Fruit fly (Drosophila melanogaster) whole organism, prepupa: ENCODE results near the gene Tep1.
A peak's percentile ranks its signal among the peaks of the same experiment; 100 is the strongest.

ENCODE experiments used
- Blimp-1 ChIP-seq: fragments of 200-800 bp; sonication (Bioruptor generic); optimal IDR thresholded peaks from 3 replicates; lab custom pipeline; 2017; ENCODE audit warnings: missing biosample characterization, missing genetic modification characterization, mild to moderate bottlenecking, moderate library complexity, missing genetic modification reagents
- CG10669 ChIP-seq: fragments of 200-800 bp; sonication (Bioruptor generic); optimal IDR thresholded peaks from 3 replicates; lab custom pipeline; 2018; ENCODE audit warnings: missing biosample characterization, mild to moderate bottlenecking, missing genetic modification characterization, moderate library complexity
- CG11902 ChIP-seq: fragments of 200-800 bp; sonication (Bioruptor generic); optimal IDR thresholded peaks from 3 replicates; lab custom pipeline; 2016; ENCODE audit warnings: missing biosample characterization, missing genetic modification characterization
- CG15336 ChIP-seq: fragments of 200-800 bp; sonication (Bioruptor generic); IDR thresholded peaks from 2 replicates; pipeline ENCODE4 v1.3.6; 2022; ENCODE audit warnings: missing biosample characterization, missing genetic modification characterization
- CG1621 ChIP-seq: fragments of 200-800 bp; sonication (Bioruptor generic); optimal IDR thresholded peaks from 3 replicates; lab custom pipeline; 2018; ENCODE audit warnings: missing biosample characterization, mild to moderate bottlenecking, missing genetic modification characterization
- CG16779 ChIP-seq: fragments of 200-800 bp; sonication (Bioruptor generic); optimal IDR thresholded peaks from 3 replicates; lab custom pipeline; 2017; ENCODE audit warnings: missing biosample characterization, mild to moderate bottlenecking, missing genetic modification characterization
- CG3032 ChIP-seq: fragments of 200-800 bp; optimal IDR thresholded peaks from 2 replicates; lab custom pipeline; 2019; ENCODE audit warnings: missing biosample characterization, mild to moderate bottlenecking, missing genetic modification characterization, moderate library complexity
- CG31627 ChIP-seq: fragments of 200-800 bp; sonication (Bioruptor generic); optimal IDR thresholded peaks from 3 replicates; lab custom pipeline; 2016; ENCODE audit warnings: missing biosample characterization, missing genetic modification characterization
- CG32006 ChIP-seq: fragments of 200-800 bp; sonication (Bioruptor generic); optimal IDR thresholded peaks from 3 replicates; lab custom pipeline; 2017; ENCODE audit warnings: missing biosample characterization, mild to moderate bottlenecking, missing genetic modification characterization
- CG34406 ChIP-seq: fragments of 200-800 bp; sonication (Bioruptor generic); optimal IDR thresholded peaks from 3 replicates; lab custom pipeline; 2016; ENCODE audit warnings: missing biosample characterization, missing genetic modification characterization
- CG3919 ChIP-seq: fragments of 200-800 bp; sonication (Bioruptor generic); optimal IDR thresholded peaks from 3 replicates; lab custom pipeline; 2016; ENCODE audit warnings: missing biosample characterization, missing genetic modification characterization
- CG4318 ChIP-seq: fragments of 200-800 bp; sonication (Bioruptor generic); optimal IDR thresholded peaks from 3 replicates; lab custom pipeline; 2017; ENCODE audit warnings: missing biosample characterization, mild to moderate bottlenecking, missing genetic modification characterization
- CG6163 ChIP-seq: fragments of 200-800 bp; sonication (Bioruptor generic); IDR thresholded peaks from 3 replicates; pipeline ENCODE4 v1.3.6; 2022; ENCODE audit warnings: missing biosample characterization, missing genetic modification characterization
- CG6276 ChIP-seq: fragments of 200-800 bp; sonication (Bioruptor generic); optimal IDR thresholded peaks from 2 replicates; lab custom pipeline; 2017; ENCODE audit warnings: missing biosample characterization, mild to moderate bottlenecking, missing genetic modification characterization
- CG6792 ChIP-seq: fragments of 200-800 bp; sonication (Bioruptor generic); optimal IDR thresholded peaks from 3 replicates; lab custom pipeline; 2016; ENCODE audit warnings: missing biosample characterization, missing genetic modification characterization
- CG6808 ChIP-seq: fragments of 200-800 bp; sonication (Bioruptor generic); optimal IDR thresholded peaks from 3 replicates; lab custom pipeline; 2017; ENCODE audit warnings: missing biosample characterization, missing genetic modification characterization, mild to moderate bottlenecking, moderate library complexity, missing genetic modification reagents
- CG6854 ChIP-seq: fragments of 200-800 bp; sonication (Bioruptor generic); optimal IDR thresholded peaks from 2 replicates; lab custom pipeline; 2017; ENCODE audit warnings: missing biosample characterization, mild to moderate bottlenecking, missing genetic modification characterization
- CG7368 ChIP-seq: fragments of 200-800 bp; sonication (Bioruptor generic); optimal IDR thresholded peaks from 3 replicates; lab custom pipeline; 2016; ENCODE audit warnings: missing biosample characterization, missing genetic modification characterization
- CG8632 ChIP-seq: fragments of 200-800 bp; sonication (Bioruptor generic); optimal IDR thresholded peaks from 3 replicates; lab custom pipeline; 2016; ENCODE audit warnings: missing biosample characterization, missing genetic modification characterization
- CG9139 ChIP-seq: fragments of 200-800 bp; sonication (Bioruptor generic); optimal IDR thresholded peaks from 3 replicates; lab custom pipeline; 2017; ENCODE audit warnings: missing biosample characterization, mild to moderate bottlenecking, missing genetic modification characterization
- Eip75B ChIP-seq: fragments of 200-800 bp; sonication (Bioruptor generic); optimal IDR thresholded peaks from 3 replicates; lab custom pipeline; 2016; ENCODE audit warnings: missing biosample characterization, missing genetic modification characterization
- Ets96B ChIP-seq: fragments of 200-800 bp; optimal IDR thresholded peaks from 2 replicates; lab custom pipeline; 2019; ENCODE audit warnings: missing biosample characterization, mild to moderate bottlenecking, missing genetic modification characterization, moderate library complexity
- Gug ChIP-seq: fragments of 200-800 bp; sonication (Bioruptor generic); IDR thresholded peaks from 2 replicates; pipeline ENCODE4 v1.3.6; 2022; ENCODE audit warnings: missing biosample characterization, missing genetic modification characterization
- Hr39 ChIP-seq: fragments of 200-800 bp; sonication (Bioruptor generic); optimal IDR thresholded peaks from 2 replicates; lab custom pipeline; 2016; ENCODE audit warnings: missing biosample characterization, missing genetic modification characterization
- Lpt ChIP-seq: fragments of 200-800 bp; sonication (Bioruptor generic); optimal IDR thresholded peaks from 3 replicates; lab custom pipeline; 2016; ENCODE audit warnings: missing biosample characterization, missing genetic modification characterization
- Met ChIP-seq: fragments of 200-800 bp; sonication (Bioruptor generic); optimal IDR thresholded peaks from 3 replicates; lab custom pipeline; 2016; ENCODE audit warnings: missing biosample characterization, missing genetic modification characterization
- OdsH ChIP-seq: fragments of 200-800 bp; sonication (Bioruptor generic); optimal IDR thresholded peaks from 3 replicates; lab custom pipeline; 2016; ENCODE audit warnings: missing biosample characterization, missing genetic modification characterization
- Smox ChIP-seq: fragments of 200-800 bp; sonication (Bioruptor generic); optimal IDR thresholded peaks from 3 replicates; lab custom pipeline; 2016; ENCODE audit warnings: missing biosample characterization, missing genetic modification characterization
- Sox102F ChIP-seq: fragments of 200-800 bp; sonication (Bioruptor generic); optimal IDR thresholded peaks from 2 replicates; lab custom pipeline; 2016; ENCODE audit warnings: missing biosample characterization, mild to moderate bottlenecking, missing genetic modification characterization
- Sox14 ChIP-seq: fragments of 200-800 bp; sonication (Bioruptor generic); optimal IDR thresholded peaks from 3 replicates; lab custom pipeline; 2016; ENCODE audit warnings: missing biosample characterization, missing genetic modification characterization
- Sox15 ChIP-seq: fragments of 200-800 bp; sonication (Bioruptor generic); optimal IDR thresholded peaks from 3 replicates; lab custom pipeline; 2016; ENCODE audit warnings: missing biosample characterization, missing genetic modification characterization
- achi ChIP-seq: fragments of 200-800 bp; sonication (Bioruptor generic); optimal IDR thresholded peaks from 3 replicates; lab custom pipeline; 2016; ENCODE audit warnings: missing biosample characterization, missing genetic modification characterization
- cyc ChIP-seq: fragments of 200-800 bp; sonication (Bioruptor generic); optimal IDR thresholded peaks from 3 replicates; lab custom pipeline; 2016; ENCODE audit warnings: missing biosample characterization, missing genetic modification characterization
- dac ChIP-seq: fragments of 200-800 bp; sonication (Bioruptor generic); optimal IDR thresholded peaks from 2 replicates; lab custom pipeline; 2017; ENCODE audit warnings: missing biosample characterization, mild to moderate bottlenecking, missing genetic modification characterization
- dsx ChIP-seq: fragments of 200-800 bp; optimal IDR thresholded peaks from 3 replicates; lab custom pipeline; 2019; ENCODE audit warnings: missing biosample characterization, mild to moderate bottlenecking, missing genetic modification characterization, moderate library complexity; ENCODE audit not compliant: poor library complexity, severe bottlenecking
- esn ChIP-seq: fragments of 200-800 bp; sonication (Bioruptor generic); optimal IDR thresholded peaks from 2 replicates; lab custom pipeline; 2016; ENCODE audit warnings: missing biosample characterization, mild to moderate bottlenecking, missing genetic modification characterization, moderate library complexity
- fd85E ChIP-seq: fragments of 200-800 bp; sonication (Bioruptor generic); optimal IDR thresholded peaks from 3 replicates; lab custom pipeline; 2016; ENCODE audit warnings: missing biosample characterization, missing genetic modification characterization
- fkh ChIP-seq: fragments of 200-800 bp; sonication (Bioruptor generic); optimal IDR thresholded peaks from 3 replicates; lab custom pipeline; 2017; ENCODE audit warnings: missing biosample characterization, mild to moderate bottlenecking, missing genetic modification characterization, moderate library complexity
- lz ChIP-seq: fragments of 200-800 bp; sonication (Bioruptor generic); optimal IDR thresholded peaks from 3 replicates; lab custom pipeline; 2016; ENCODE audit warnings: missing biosample characterization, missing genetic modification characterization
- net ChIP-seq: fragments of 200-800 bp; sonication (Bioruptor generic); optimal IDR thresholded peaks from 3 replicates; lab custom pipeline; 2016; ENCODE audit warnings: missing biosample characterization, missing genetic modification characterization
- pdm3 ChIP-seq: fragments of 200-800 bp; sonication (Bioruptor generic); optimal IDR thresholded peaks from 3 replicates; lab custom pipeline; 2016; ENCODE audit warnings: missing biosample characterization, missing genetic modification characterization
- salr ChIP-seq, 2 experiments: fragments of 200-800 bp; sonication (Bioruptor generic); optimal IDR thresholded peaks; 3 replicates each; lab custom pipeline; 2016 to 2018; ENCODE audit warnings: missing biosample characterization in 2 of 2, missing genetic modification characterization in 2 of 2, mild to moderate bottlenecking in 1 of 2
- spab ChIP-seq: fragments of 200-800 bp; sonication (Bioruptor generic); optimal IDR thresholded peaks from 2 replicates; lab custom pipeline; 2017; ENCODE audit warnings: missing biosample characterization, mild to moderate bottlenecking, missing genetic modification characterization, missing genetic modification reagents
- ss ChIP-seq, 2 experiments: fragments of 200-800 bp; sonication (Bioruptor generic); optimal IDR thresholded peaks; 2 replicates in 1 of 2; 3 replicates in 1 of 2; lab custom pipeline; 2017 to 2018; ENCODE audit warnings: mild to moderate bottlenecking in 2 of 2, missing biosample characterization in 2 of 2, missing genetic modification characterization in 2 of 2, moderate library complexity in 1 of 2
- svp ChIP-seq: fragments of 200-800 bp; sonication (Bioruptor generic); peaks from one replicate; lab custom pipeline; 2016; ENCODE audit warnings: missing biosample characterization, missing genetic modification characterization
- vri ChIP-seq: fragments of 200-800 bp; sonication (Bioruptor generic); optimal IDR thresholded peaks from 3 replicates; lab custom pipeline; 2016; ENCODE audit warnings: missing biosample characterization, mild to moderate bottlenecking, missing genetic modification characterization

Tep1 gene

dm6 chr2L:15908086-15908485 is 14.5 kb upstream of the Tep1 start:
- TF ChIP-seq Gug (GFP tag; lab: Robert Waterston, UW) (no peak), vri (GFP tag; lab: Kevin White, UChicago) (peak; percentile 83), ss (GFP tag; optimal IDR thresholded peaks at IDR 0.05; lab: Kevin White, UChicago) (no peak), Sox14 (GFP tag; lab: Kevin White, UChicago) (no peak), lz (GFP tag; lab: Kevin White, UChicago) (no peak), Blimp-1 (GFP tag; lab: Kevin White, UChicago) (no peak), CG6808 (GFP tag; lab: Kevin White, UChicago) (no peak), Met (GFP tag; lab: Kevin White, UChicago) (no peak), Sox15 (GFP tag; lab: Kevin White, UChicago) (no peak), CG32006 (GFP tag; lab: Kevin White, UChicago) (no peak), CG11902 (no peak), cyc (GFP tag; lab: Kevin White, UChicago) (no peak), CG6276 (GFP tag; lab: Kevin White, UChicago) (no peak), esn (GFP tag; lab: Kevin White, UChicago) (no peak), CG6163 (GFP tag; lab: Robert Waterston, UW) (no peak), Hr39 (GFP tag; lab: Kevin White, UChicago) (peak; percentile 18), svp (GFP tag; lab: Kevin White, UChicago) (peak; percentile 84), salr (GFP tag; optimal IDR thresholded peaks at IDR 0.05; lab: Kevin White, UChicago) (no peak), CG6792 (GFP tag; lab: Kevin White, UChicago) (no peak), CG3032 (tag; lab: Kevin White, UChicago) (no peak), net (GFP tag; lab: Kevin White, UChicago) (no peak), CG15336 (no peak), fd85E (GFP tag; lab: Kevin White, UChicago) (no peak), dac (no peak), dsx (GFP tag; lab: Kevin White, UChicago) (no peak), Smox (GFP tag; lab: Kevin White, UChicago) (no peak), CG3919 (GFP tag; lab: Kevin White, UChicago) (no peak), CG9139 (GFP tag; lab: Kevin White, UChicago) (no peak), Sox102F (GFP tag; lab: Kevin White, UChicago) (no peak), Lpt (no peak), Ets96B (tag; lab: Kevin White, UChicago) (no peak), CG7368 (GFP tag; lab: Kevin White, UChicago) (no peak), CG6854 (GFP tag; lab: Kevin White, UChicago) (no peak), CG34406 (no peak), CG1621 (tag; lab: Kevin White, UChicago) (peak; percentile 18), OdsH (no peak), spab (GFP tag; lab: Kevin White, UChicago) (no peak), CG8632 (GFP tag; lab: Kevin White, UChicago) (no peak), fkh (GFP tag; lab: Kevin White, UChicago) (no peak), CG10669 (no peak), pdm3 (GFP tag; lab: Kevin White, UChicago) (peak; percentile 15), CG31627 (GFP tag; lab: Kevin White, UChicago) (peak; percentile 34), achi (GFP tag; lab: Kevin White, UChicago) (no peak), CG16779 (tag; lab: Kevin White, UChicago) (no peak), Eip75B (GFP tag; lab: Kevin White, UChicago) (no peak), CG4318 (GFP tag; lab: Kevin White, UChicago) (no peak)
